Fruit fly (Drosophila melanogaster) whole organism: ENCODE data around the gene dah.

ENCODE experiments used
- Dll ChIP-seq: fragments of >200 bp; optimal IDR thresholded peaks from 2 replicates; lab custom pipeline; 2017
- EcR ChIP-seq, 2 experiments: fragments of >200 bp; optimal IDR thresholded peaks; 2 replicates each; lab custom pipeline; 2017; ENCODE audit warnings: missing biosample characterization in 2 of 2, missing genetic modification characterization in 2 of 2, missing genetic modification reagents in 2 of 2
- pan ChIP-seq: fragments of >200 bp; optimal IDR thresholded peaks from 2 replicates; lab custom pipeline; 2017
- psq ChIP-seq: fragments of >200 bp; optimal IDR thresholded peaks from 2 replicates; lab custom pipeline; 2017
- usp ChIP-seq: fragments of >200 bp; optimal IDR thresholded peaks from 2 replicates; lab custom pipeline; 2017; ENCODE audit warnings: missing biosample characterization, missing genetic modification characterization, mixed read lengths

DNA sequence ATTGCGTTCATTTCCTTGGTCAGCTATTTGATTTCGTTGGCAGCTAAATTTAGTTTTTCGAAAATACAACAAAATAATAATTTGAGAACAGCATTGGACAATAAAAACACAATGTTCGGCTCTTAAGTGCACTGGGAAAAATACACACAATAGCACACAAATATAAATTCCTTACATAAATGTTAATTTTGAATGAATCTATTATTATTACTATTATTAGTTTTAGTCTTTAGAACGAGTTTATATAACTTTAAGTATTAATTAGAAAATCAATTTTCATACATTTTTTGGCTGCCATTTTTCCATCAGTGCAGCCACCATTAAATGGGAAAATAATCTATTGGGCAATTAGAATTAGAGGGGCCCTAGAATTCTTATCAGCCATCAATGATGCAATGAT, 18.2 kb upstream of the dah start:
- TF ChIP-seq pan (lab: Kevin White, UChicago) (no peak), usp (GFP tag; lab: Kevin White, UChicago) (no peak), EcR (GFP tag; optimal IDR thresholded peaks at IDR 0.05; lab: Kevin White, UChicago) (no peak), Dll (lab: Kevin White, UChicago) (no peak), psq (lab: Kevin White, UChicago) (no peak)
